Fruit fly (Drosophila melanogaster): ENCODE results near the gene msl-1.

msl-1 gene

DNA sequence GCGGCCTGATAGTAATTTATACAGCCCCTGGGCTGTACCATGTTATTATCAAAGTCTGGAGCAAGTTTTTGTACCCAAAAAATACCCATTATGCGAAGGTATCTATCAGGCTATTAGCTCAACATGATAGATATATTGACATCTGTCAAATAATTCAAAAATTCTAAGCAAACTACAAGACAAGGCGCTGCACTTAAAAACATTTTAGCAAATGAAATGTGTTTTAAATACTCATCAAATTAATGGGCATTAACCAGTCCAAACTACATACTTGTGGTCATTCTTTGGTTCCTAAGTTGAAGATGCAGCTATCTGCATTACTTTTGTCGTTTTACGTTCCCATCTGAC, 35.3 kb downstream of the msl-1 start (continued):
- TF ChIP-seq CG17385 (GFP tag; optimal IDR thresholded peaks at IDR 0.05), result peak; percentile 28
- TF ChIP-seq Gug (GFP tag; IDR thresholded peaks at IDR 0.05), result peak; percentile 49; the same call in 2 of the 4 replicates
- no peak for TF ChIP-seq cg (GFP tag; optimal IDR thresholded peaks at IDR 0.05)
- TF ChIP-seq pho (GFP tag; optimal IDR thresholded peaks at IDR 0.05), result no peak
- TF ChIP-seq CG11504 (tag; optimal IDR thresholded peaks at IDR 0.05), result peak; percentile 64
- peak; percentile 71 for TF ChIP-seq CG1233 (GFP tag; optimal IDR thresholded peaks at IDR 0.05)
- TF ChIP-seq Ets97D (GFP tag; optimal IDR thresholded peaks at IDR 0.05), result peak; percentile 36
- TF ChIP-seq CG12155 (GFP tag; optimal IDR thresholded peaks at IDR 0.05), result no peak
- no peak for TF ChIP-seq Bteb2 (GFP tag; optimal IDR thresholded peaks at IDR 0.05)
- TF ChIP-seq Awh (GFP tag; IDR thresholded peaks at IDR 0.05), result peak; percentile 76
- TF ChIP-seq CG13894 (tag; optimal IDR thresholded peaks at IDR 0.05), result no peak
- TF ChIP-seq NfI (GFP tag; optimal IDR thresholded peaks at IDR 0.05), result no peak
- TF ChIP-seq PHDP (tag; optimal IDR thresholded peaks at IDR 0.05), result peak; percentile 29
- peak; percentile 58 for TF ChIP-seq fd64A (GFP tag; optimal IDR thresholded peaks at IDR 0.05)
- no peak for TF ChIP-seq Dfd (GFP tag; optimal IDR thresholded peaks at IDR 0.05)
- TF ChIP-seq gt (GFP tag; IDR thresholded peaks at IDR 0.05), result no peak; the same call in 1 of the 2 replicates
- no peak for TF ChIP-seq CG16779 (GFP tag; IDR thresholded peaks at IDR 0.05)
- TF ChIP-seq luna (GFP tag; optimal IDR thresholded peaks at IDR 0.05), result no peak
- no peak for TF ChIP-seq CG12299 (tag; optimal IDR thresholded peaks at IDR 0.05)
- TF ChIP-seq Asciz (GFP tag; optimal IDR thresholded peaks at IDR 0.05), result peak; percentile 70
- peak; percentile 44 for TF ChIP-seq CG10274 (GFP tag; optimal IDR thresholded peaks at IDR 0.05)
- peak; percentile 65 for TF ChIP-seq CG30403 (GFP tag; optimal IDR thresholded peaks at IDR 0.05)
- TF ChIP-seq CG17186 (GFP tag; optimal IDR thresholded peaks at IDR 0.05), result peak; percentile 20
- peak; percentile 83 for TF ChIP-seq CG4424 (GFP tag; optimal IDR thresholded peaks at IDR 0.05)
- TF ChIP-seq CG7372 (GFP tag; IDR thresholded peaks at IDR 0.05), result peak; percentile 31; the same call in 1 of the 2 replicates
- peak; percentile 51 for TF ChIP-seq CG8359 (GFP tag; optimal IDR thresholded peaks at IDR 0.05; ENCODE audit: borderline replicate concordance)
- TF ChIP-seq CG32532 (GFP tag; IDR thresholded peaks at IDR 0.05), result peak; percentile 63
- TF ChIP-seq Hey (tag; optimal IDR thresholded peaks at IDR 0.05), result no peak
- peak; percentile 59; the same call in 1 of the 2 replicates for TF ChIP-seq Rfx (GFP tag; IDR thresholded peaks at IDR 0.05)
- TF ChIP-seq amos (GFP tag; IDR thresholded peaks at IDR 0.05; ENCODE audit: partially characterized antibody), result no peak
- TF ChIP-seq nau (GFP tag; optimal IDR thresholded peaks at IDR 0.05), result peak; percentile 52
- no peak for TF ChIP-seq nom (GFP tag; optimal IDR thresholded peaks at IDR 0.05)
- 0 out of 2 replicates have a peak, but pooled peaks have one; percentile 41 for TF ChIP-seq CG11085 (GFP tag; IDR thresholded peaks at IDR 0.05)
- peak in 1 of 3 experiments; percentile 78 for TF ChIP-seq Stat92E (GFP tag; optimal IDR thresholded peaks at IDR 0.05)
- TF ChIP-seq lmd (GFP tag; IDR thresholded peaks at IDR 0.05), result peak; percentile 75
- no peak for TF ChIP-seq bbx (GFP tag; IDR thresholded peaks at IDR 0.05; ENCODE audit: partially characterized antibody)
- peak; percentile 49 for TF ChIP-seq CG12391 (tag; optimal IDR thresholded peaks at IDR 0.05)
- TF ChIP-seq CG10431 (GFP tag; optimal IDR thresholded peaks at IDR 0.05), result no peak
- no peak for TF ChIP-seq pita (GFP tag; optimal IDR thresholded peaks at IDR 0.05)
- peak; percentile 21 for TF ChIP-seq CG3065 (GFP tag; optimal IDR thresholded peaks at IDR 0.05)
- TF ChIP-seq wdn (GFP tag; IDR thresholded peaks at IDR 0.05), result no peak
- TF ChIP-seq otp (GFP tag; IDR thresholded peaks at IDR 0.05), result peak; percentile 75; the same call in 2 of the 3 replicates
- peak; percentile 71; the same call in 2 of the 3 replicates for TF ChIP-seq CG34422 (GFP tag; IDR thresholded peaks at IDR 0.05)
- TF ChIP-seq CG3407 (GFP tag; optimal IDR thresholded peaks at IDR 0.05), result peak; percentile 41
- peak; percentile 45; the same call in 1 of the 3 replicates for TF ChIP-seq CG6175 (GFP tag; IDR thresholded peaks at IDR 0.05)
- TF ChIP-seq disco-r (GFP tag; optimal IDR thresholded peaks at IDR 0.05), result no peak
- peak; percentile 75 for TF ChIP-seq sob (GFP tag; IDR thresholded peaks at IDR 0.05)
- TF ChIP-seq Adf1 (GFP tag; IDR thresholded peaks at IDR 0.05), result no peak
- TF ChIP-seq nmo (GFP tag; optimal IDR thresholded peaks at IDR 0.05), result peak; percentile 90
- peak; percentile 68 for TF ChIP-seq CG8924 (tag; optimal IDR thresholded peaks at IDR 0.05)
- TF ChIP-seq slbo (GFP tag; IDR thresholded peaks at IDR 0.05), result peak; percentile 44
